Worm (Caenorhabditis elegans) whole organism, L3 larva: ENCODE measurements around the gene cyp-13A11.

Experiments
- aly-2 ChIP-seq: fragments of 150-350 bp; optimal IDR thresholded peaks from 2 replicates; lab custom pipeline; 2014; ENCODE audit warnings: missing biosample characterization, missing genetic modification characterization
- ama-1 ChIP-seq: fragments of 150-350 bp; optimal IDR thresholded peaks from 2 replicates; lab custom pipeline; 2018
- ceh-82 ChIP-seq: fragments of 150-350 bp; optimal IDR thresholded peaks from 2 replicates; lab custom pipeline; 2014; ENCODE audit warnings: missing biosample characterization, missing genetic modification characterization
- egl-5 ChIP-seq: fragments of 150-350 bp; optimal IDR thresholded peaks from 2 replicates; lab custom pipeline; 2017; ENCODE audit warnings: missing biosample characterization, missing genetic modification reagents, missing genetic modification characterization, inconsistent platforms
- lin-39 ChIP-seq: fragments of 150-350 bp; optimal IDR thresholded peaks from 2 replicates; lab custom pipeline; 2018; ENCODE audit warnings: missing biosample characterization, missing genetic modification reagents, missing genetic modification characterization
- nhr-43 ChIP-seq: sonication (generic microtip); optimal IDR thresholded peaks from 2 replicates; lab custom pipeline; 2016; ENCODE audit warnings: mild to moderate bottlenecking, missing genetic modification characterization, missing compliant biosample characterization; ENCODE audit not compliant: poor library complexity, severe bottlenecking
- nhr-76 ChIP-seq: fragments of 150-350 bp; sonication (generic microtip); optimal IDR thresholded peaks from 5 replicates; lab custom pipeline; 2014; ENCODE audit warnings: missing biosample characterization, missing genetic modification characterization
- pha-4 ChIP-seq: fragments of 150-350 bp; optimal IDR thresholded peaks from 2 replicates; lab custom pipeline; 2014; ENCODE audit warnings: missing biosample characterization, missing genetic modification reagents, missing genetic modification characterization
- pqm-1 ChIP-seq: fragments of 150-350 bp; optimal IDR thresholded peaks from 2 replicates; lab custom pipeline; 2017; ENCODE audit warnings: missing biosample characterization, missing genetic modification characterization, inconsistent platforms
- tbx-2 ChIP-seq: sonication (generic microtip); optimal IDR thresholded peaks from 2 replicates; lab custom pipeline; 2016; ENCODE audit warnings: mild to moderate bottlenecking, missing genetic modification characterization, missing compliant biosample characterization
- unc-39 ChIP-seq: sonication (generic microtip); optimal IDR thresholded peaks from 4 replicates; lab custom pipeline; 2017; ENCODE audit warnings: missing biosample characterization, missing genetic modification characterization
- zag-1 ChIP-seq: fragments of 150-350 bp; optimal IDR thresholded peaks from 2 replicates; lab custom pipeline; 2014; ENCODE audit warnings: missing biosample characterization, missing genetic modification characterization
- ztf-11 ChIP-seq: fragments of 150-350 bp; optimal IDR thresholded peaks from 2 replicates; lab custom pipeline; 2014; ENCODE audit warnings: missing biosample characterization, missing genetic modification characterization
- ztf-4 ChIP-seq: fragments of 150-350 bp; optimal IDR thresholded peaks from 2 replicates; lab custom pipeline; 2014; ENCODE audit warnings: missing biosample characterization, missing genetic modification characterization

- TF ChIP-seq ama-1, result no peak
- TF ChIP-seq tbx-2, result no peak
- no peak for TF ChIP-seq pqm-1 (tag; lab: Kevin White, UChicago)
- no peak for TF ChIP-seq ceh-82 (tag; lab: Kevin White, UChicago)
- TF ChIP-seq lin-39, result no peak
- no peak for TF ChIP-seq nhr-76 (tag; lab: Kevin White, UChicago)
- no peak for TF ChIP-seq zag-1 (tag; lab: Kevin White, UChicago)
- TF ChIP-seq egl-5 (tag; lab: Kevin White, UChicago), result no peak
- no peak for TF ChIP-seq ztf-4 (tag; lab: Kevin White, UChicago)
- no peak for TF ChIP-seq nhr-43 (tag; lab: Kevin White, UChicago)
- TF ChIP-seq aly-2 (tag; lab: Kevin White, UChicago), result no peak
- TF ChIP-seq pha-4 (tag; lab: Kevin White, UChicago), result no peak
- no peak for TF ChIP-seq unc-39 (tag; lab: Kevin White, UChicago)
- no peak for TF ChIP-seq ztf-11 (tag; lab: Kevin White, UChicago)
These were observed 43.7 kb downstream of the cyp-13A11 start for ce11 chrIII:13064213-13065184.
